Worm (Caenorhabditis elegans) whole organism, L1 larva: ENCODE measurements around the gene F35G12.7.

Experiments
- F16B12.6 ChIP-seq: fragments of 150-350 bp; optimal IDR thresholded peaks from 2 replicates; lab custom pipeline; 2014; ENCODE audit warnings: missing biosample characterization, missing genetic modification characterization
- blmp-1 ChIP-seq: fragments of 150-350 bp; optimal IDR thresholded peaks from 2 replicates; lab custom pipeline; 2014; ENCODE audit warnings: missing biosample characterization, missing genetic modification characterization
- dpl-1 ChIP-seq, 3 experiments: fragments of 150-350 bp in 2 of 3; sonication (generic microtip) in 1 of 3; optimal IDR thresholded peaks; 2 replicates each; lab custom pipeline; 2014 to 2017; ENCODE audit warnings: missing biosample characterization in 3 of 3, missing genetic modification characterization in 3 of 3, missing genetic modification reagents in 3 of 3
- efl-1 ChIP-seq, 4 experiments: fragments of 150-350 bp; optimal IDR thresholded peaks in 3 of 4; peaks in 1 of 4; 1 replicate in 1 of 4; 2 replicates in 3 of 4; lab custom pipeline; 2014; ENCODE audit warnings: missing biosample characterization in 2 of 4, missing genetic modification characterization in 2 of 4, missing genetic modification reagents in 2 of 4
- efl-3 ChIP-seq: fragments of 200-800 bp; sonication (Bioruptor generic); optimal IDR thresholded peaks from 2 replicates; lab custom pipeline; 2018; ENCODE audit warnings: mild to moderate bottlenecking, missing genetic modification characterization, missing compliant biosample characterization
- egl-13 ChIP-seq: sonication (generic microtip); optimal IDR thresholded peaks from 2 replicates; lab custom pipeline; 2016; ENCODE audit warnings: missing genotype, missing genetic modification reagents, missing genetic modification characterization, missing compliant biosample characterization
- elt-3 ChIP-seq, 6 experiments: fragments of 150-350 bp in 1 of 6; sonication (generic microtip); optimal IDR thresholded peaks; 2 replicates each; lab custom pipeline; 2017 to 2018; ENCODE audit warnings: missing biosample characterization in 6 of 6, missing genetic modification characterization in 6 of 6, inconsistent platforms in 1 of 6
- lin-14 ChIP-seq: fragments of 200-800 bp; sonication (Bioruptor generic); optimal IDR thresholded peaks from 2 replicates; lab custom pipeline; 2018; ENCODE audit warnings: mild to moderate bottlenecking, missing genetic modification characterization, moderate library complexity, missing compliant biosample characterization
- lin-35 ChIP-seq, 2 experiments: fragments of 150-350 bp; optimal IDR thresholded peaks; 2 replicates each; lab custom pipeline; 2014; ENCODE audit warnings: missing biosample characterization in 2 of 2, missing genetic modification characterization in 2 of 2, missing genetic modification reagents in 2 of 2
- lin-39 ChIP-seq: fragments of 150-350 bp; optimal IDR thresholded peaks from 2 replicates; lab custom pipeline; 2014; ENCODE audit warnings: missing biosample characterization, missing genetic modification reagents, missing genetic modification characterization
- lsy-2 ChIP-seq, 2 experiments: fragments of 150-350 bp; optimal IDR thresholded peaks; 2 replicates each; lab custom pipeline; 2014; ENCODE audit warnings: missing biosample characterization in 2 of 2, missing genetic modification characterization in 2 of 2
- mdl-1 ChIP-seq, 2 experiments: fragments of 150-350 bp; optimal IDR thresholded peaks; 2 replicates each; lab custom pipeline; 2014 to 2017; ENCODE audit warnings: missing biosample characterization in 2 of 2, missing genetic modification characterization in 2 of 2, inconsistent platforms in 1 of 2
- mep-1 ChIP-seq: fragments of 150-350 bp; optimal IDR thresholded peaks from 2 replicates; lab custom pipeline; 2014; ENCODE audit warnings: missing biosample characterization, missing genetic modification characterization
- nhr-12 ChIP-seq: sonication (generic microtip); optimal IDR thresholded peaks from 2 replicates; lab custom pipeline; 2017; ENCODE audit warnings: missing biosample characterization, missing genetic modification characterization
- nhr-19 ChIP-seq: fragments of 200-800 bp; sonication (Bioruptor generic); conservative IDR thresholded peaks from 2 replicates; pipeline ENCODE4 v1.3.6; 2022; ENCODE audit warnings: missing genetic modification characterization, missing compliant biosample characterization
- nhr-20 ChIP-seq: sonication (generic microtip); optimal IDR thresholded peaks from 2 replicates; lab custom pipeline; 2016; ENCODE audit warnings: mild to moderate bottlenecking, missing genetic modification characterization, missing compliant biosample characterization
- nhr-237 ChIP-seq: fragments of 150-350 bp; optimal IDR thresholded peaks from 2 replicates; lab custom pipeline; 2014; ENCODE audit warnings: missing biosample characterization, missing genetic modification characterization
- nhr-71 ChIP-seq: sonication (generic microtip); optimal IDR thresholded peaks from 2 replicates; lab custom pipeline; 2016; ENCODE audit warnings: mild to moderate bottlenecking, missing genetic modification characterization, moderate library complexity, missing compliant biosample characterization
- nhr-84 ChIP-seq: sonication (generic microtip); optimal IDR thresholded peaks from 2 replicates; lab custom pipeline; 2017; ENCODE audit warnings: missing biosample characterization, missing genetic modification characterization
- nhr-85 ChIP-seq: sonication (generic microtip); peaks from one replicate; lab custom pipeline; 2016; ENCODE audit warnings: missing genetic modification characterization, inconsistent platforms, missing compliant biosample characterization
- pax-3 ChIP-seq: fragments of 200-800 bp; sonication (Bioruptor generic); optimal IDR thresholded peaks from 2 replicates; lab custom pipeline; 2018; ENCODE audit warnings: mild to moderate bottlenecking, missing genetic modification characterization, moderate library complexity, missing compliant biosample characterization
- rnt-1 ChIP-seq: sonication (generic microtip); optimal IDR thresholded peaks from 2 replicates; lab custom pipeline; 2016; ENCODE audit warnings: mild to moderate bottlenecking, missing genetic modification characterization, moderate library complexity, missing compliant biosample characterization
- snu-23 ChIP-seq: sonication (generic microtip); optimal IDR thresholded peaks from 2 replicates; lab custom pipeline; 2016; ENCODE audit warnings: missing genetic modification characterization, missing compliant biosample characterization
- tlp-1 ChIP-seq: fragments of 150-350 bp; optimal IDR thresholded peaks from 2 replicates; lab custom pipeline; 2014; ENCODE audit warnings: missing biosample characterization, missing genetic modification characterization
- unc-62 ChIP-seq: fragments of 150-350 bp; optimal IDR thresholded peaks from 2 replicates; lab custom pipeline; 2014; ENCODE audit warnings: missing biosample characterization, missing genetic modification reagents, missing genetic modification characterization
- vab-15 ChIP-seq: sonication (generic microtip); optimal IDR thresholded peaks from 2 replicates; lab custom pipeline; 2017; ENCODE audit warnings: missing genotype, mild to moderate bottlenecking, missing genetic modification characterization, missing compliant biosample characterization
- ztf-11 ChIP-seq, 2 experiments: sonication (generic microtip); optimal IDR thresholded peaks; 2 replicates each; lab custom pipeline; 2016 to 2017; ENCODE audit warnings: missing genetic modification characterization in 2 of 2, missing biosample characterization in 1 of 2, missing compliant biosample characterization in 1 of 2
- ztf-4 ChIP-seq: fragments of 150-350 bp; optimal IDR thresholded peaks from 2 replicates; lab custom pipeline; 2014; ENCODE audit warnings: missing biosample characterization, missing genetic modification characterization

Gene F35G12.7

ce11 chrIII:4601286-4601685, 14.2 kb upstream of the F35G12.7 start:
- no peak for TF ChIP-seq blmp-1 (tag; lab: Kevin White, UChicago)
- TF ChIP-seq nhr-85 (tag; lab: Kevin White, UChicago), result peak; percentile 43
- no peak for TF ChIP-seq egl-13 (tag; lab: Kevin White, UChicago)
- TF ChIP-seq, all 84 proteins: peak for 1

ce11 chrIII:4600139-4600762, 13.1 kb upstream of the F35G12.7 start, which contains the start of gene mab-21:
mab-21 (plus strand) TSS chrIII:4600753.
- TF ChIP-seq lsy-2 (tag; optimal IDR thresholded peaks at IDR 0.05; lab: Kevin White, UChicago), result peak in 1 of 2 experiments; percentile 23
- TF ChIP-seq nhr-84, result no peak
- TF ChIP-seq ztf-4 (tag; lab: Kevin White, UChicago), result peak; percentile 32
- peak in 1 of 2 experiments; percentile 5 for TF ChIP-seq efl-1 (optimal IDR thresholded peaks at IDR 0.05; lab: Kevin White, UChicago)
- no peak for TF ChIP-seq efl-1 (GFP tag; optimal IDR thresholded peaks at IDR 0.05 in 1 of 2; lab: Kevin White, UChicago)
- TF ChIP-seq nhr-19 (GFP tag; lab: Robert Waterston, UW), result no peak; the same call in 1 of the 2 replicates
- no peak for TF ChIP-seq unc-62 (GFP tag; lab: Kevin White, UChicago)
- no peak for TF ChIP-seq nhr-237 (tag; lab: Kevin White, UChicago)
- no peak for TF ChIP-seq ztf-11 (tag; optimal IDR thresholded peaks at IDR 0.05; lab: Kevin White, UChicago)
- peak in 1 of 2 experiments; percentile 15 for TF ChIP-seq lin-35 (GFP tag; optimal IDR thresholded peaks at IDR 0.05; lab: Kevin White, UChicago)
- peak; percentile 34 for TF ChIP-seq nhr-71 (tag; lab: Kevin White, UChicago)
- TF ChIP-seq snu-23 (GFP tag; lab: Kevin White, UChicago), result peak; percentile 22
- TF ChIP-seq mdl-1 (tag; optimal IDR thresholded peaks at IDR 0.05; lab: Kevin White, UChicago), result peak in 1 of 2 experiments; percentile 24
- no peak for TF ChIP-seq tlp-1 (tag; lab: Kevin White, UChicago)
- peak; percentile 71 for TF ChIP-seq lin-14 (GFP tag; lab: Kevin White, UChicago)
- no peak for TF ChIP-seq mep-1 (tag; lab: Kevin White, UChicago)
- TF ChIP-seq rnt-1 (tag; lab: Kevin White, UChicago), result peak; percentile 47
- no peak for TF ChIP-seq F16B12.6 (tag; lab: Kevin White, UChicago)
- peak; percentile 9 for TF ChIP-seq nhr-20
- peak; percentile 3 for TF ChIP-seq nhr-85 (tag; lab: Kevin White, UChicago)
- no peak for TF ChIP-seq efl-3 (GFP tag; lab: Kevin White, UChicago)
- peak in 5 of 6 experiments; percentile 40 to 85 (median 51) for TF ChIP-seq elt-3 (tag; optimal IDR thresholded peaks at IDR 0.05; lab: Kevin White, UChicago)
- TF ChIP-seq, all 84 proteins: peak for 12

ce11 chrIII:4595771-4596227, 8.7 kb upstream of the F35G12.7 start, which contains the start of gene asb-1:
asb-1 (minus strand) TSS chrIII:4595821.
- TF ChIP-seq nhr-85 (tag; lab: Kevin White, UChicago), result peak; percentile 43
- TF ChIP-seq nhr-12 (tag; lab: Kevin White, UChicago), result no peak

ce11 chrIII:4594762-4595523, 7.8 kb upstream of the F35G12.7 start:
- TF ChIP-seq lin-35 (GFP tag; optimal IDR thresholded peaks at IDR 0.05; lab: Kevin White, UChicago) (peak in 1 of 2 experiments; percentile 54), vab-15 (tag; lab: Kevin White, UChicago) (no peak), efl-1 (optimal IDR thresholded peaks at IDR 0.05; lab: Kevin White, UChicago) (peak; percentile 16 to 37), efl-1 (GFP tag; optimal IDR thresholded peaks at IDR 0.05 in 1 of 2; lab: Kevin White, UChicago) (peak; percentile 54 to 93), lsy-2 (tag; optimal IDR thresholded peaks at IDR 0.05; lab: Kevin White, UChicago) (peak in 1 of 2 experiments; percentile 25), pax-3 (tag; lab: Kevin White, UChicago) (no peak), dpl-1 (GFP tag; optimal IDR thresholded peaks at IDR 0.05; lab: Kevin White, UChicago) (peak; percentile 35 to 54 (median 42)), nhr-20 (no peak), nhr-237 (tag; lab: Kevin White, UChicago) (no peak), lin-39 (no peak)

- TF ChIP-seq tlp-1 (tag; lab: Kevin White, UChicago), result no peak
- TF ChIP-seq nhr-85 (tag; lab: Kevin White, UChicago), result peak; percentile 52
Observed at ce11 chrIII:4594324-4594723, 7.2 kb upstream of the F35G12.7 start, which contains the start of gene apc-11. apc-11 (minus strand) TSS chrIII:4594424.
